Fruit fly (Drosophila melanogaster) whole organism, embryonic: ENCODE measurements around the gene Vps53.
A peak's percentile ranks its signal among the peaks of the same experiment; 100 is the strongest.

ENCODE experiments used
- Asciz ChIP-seq: fragments of 200-800 bp; sonication (Bioruptor generic); optimal IDR thresholded peaks from 2 replicates; lab custom pipeline; 2017; ENCODE audit warnings: missing biosample characterization, mild to moderate bottlenecking, missing genetic modification characterization, missing genetic modification reagents
- Bdp1 ChIP-seq: fragments of 200-800 bp; sonication (Bioruptor generic); optimal IDR thresholded peaks from 3 replicates; lab custom pipeline; 2016; ENCODE audit warnings: missing biosample characterization, missing genetic modification characterization
- C15 ChIP-seq: fragments of 200-800 bp; sonication (Bioruptor generic); IDR thresholded peaks from 3 replicates; pipeline ENCODE4 v1.3.6; 2022; ENCODE audit warnings: missing biosample characterization, missing genetic modification characterization
- CG10267 ChIP-seq: fragments of 200-800 bp; sonication (Bioruptor generic); optimal IDR thresholded peaks from 2 replicates; lab custom pipeline; 2018; ENCODE audit warnings: missing biosample characterization, mild to moderate bottlenecking, missing genetic modification characterization, moderate library complexity
- CG10321 ChIP-seq: fragments of 200-800 bp; sonication (Bioruptor generic); IDR thresholded peaks from 2 replicates; pipeline ENCODE4 v1.3.6; 2022; ENCODE audit warnings: missing biosample characterization, missing genetic modification characterization
- CG10979 ChIP-seq: fragments of 200-800 bp; sonication (Bioruptor generic); optimal IDR thresholded peaks from 2 replicates; lab custom pipeline; 2018; ENCODE audit warnings: missing biosample characterization, mild to moderate bottlenecking, missing genetic modification characterization, moderate library complexity
- CG11093 ChIP-seq: fragments of 200-800 bp; sonication (Bioruptor generic); IDR thresholded peaks from 3 replicates; pipeline ENCODE4 v1.3.6; 2022; ENCODE audit warnings: missing biosample characterization, missing genetic modification characterization
- CG11695 ChIP-seq: fragments of 200-800 bp; sonication (Bioruptor generic); IDR thresholded peaks from 3 replicates; pipeline ENCODE4 v1.3.6; 2022; ENCODE audit warnings: missing biosample characterization, missing genetic modification characterization
- CG12104 ChIP-seq: fragments of 200-800 bp; sonication (Bioruptor generic); optimal IDR thresholded peaks from 3 replicates; lab custom pipeline; 2016; ENCODE audit warnings: missing biosample characterization, missing genetic modification characterization
- CG12744 ChIP-seq: fragments of 200-800 bp; sonication (Bioruptor generic); optimal IDR thresholded peaks from 2 replicates; lab custom pipeline; 2016; ENCODE audit warnings: missing biosample characterization, missing genetic modification characterization
- CG13123 ChIP-seq: fragments of 200-800 bp; sonication (Bioruptor generic); optimal IDR thresholded peaks from 2 replicates; lab custom pipeline; 2016; ENCODE audit warnings: missing biosample characterization, missing genetic modification characterization
- CG13894 ChIP-seq: fragments of 200-800 bp; sonication (Bioruptor generic); optimal IDR thresholded peaks from 3 replicates; lab custom pipeline; 2018; ENCODE audit warnings: missing biosample characterization, mild to moderate bottlenecking, missing genetic modification characterization, moderate library complexity
- CG1529 ChIP-seq: fragments of 200-800 bp; sonication (Bioruptor generic); optimal IDR thresholded peaks from 3 replicates; lab custom pipeline; 2018; ENCODE audit warnings: missing biosample characterization, missing genetic modification characterization
- CG15601 ChIP-seq: fragments of 200-800 bp; sonication (Bioruptor generic); optimal IDR thresholded peaks from 3 replicates; lab custom pipeline; 2019; ENCODE audit warnings: missing biosample characterization, mild to moderate bottlenecking, missing genetic modification characterization, moderate library complexity
- CG1603 ChIP-seq: fragments of 200-800 bp; sonication (Bioruptor generic); optimal IDR thresholded peaks from 2 replicates; lab custom pipeline; 2019; ENCODE audit warnings: missing biosample characterization, mild to moderate bottlenecking, missing genetic modification characterization, moderate library complexity
- CG17359 ChIP-seq: fragments of 200-800 bp; sonication (Bioruptor generic); optimal IDR thresholded peaks from 3 replicates; lab custom pipeline; 2018; ENCODE audit warnings: missing biosample characterization, mild to moderate bottlenecking, missing genetic modification characterization, moderate library complexity
- CG1792 ChIP-seq: fragments of 200-800 bp; sonication (Bioruptor generic); optimal IDR thresholded peaks from 2 replicates; lab custom pipeline; 2016; ENCODE audit warnings: missing biosample characterization, missing genetic modification characterization
- CG18011 ChIP-seq: fragments of 200-800 bp; sonication (Bioruptor generic); optimal IDR thresholded peaks from 2 replicates; lab custom pipeline; 2017; ENCODE audit warnings: missing biosample characterization, missing genetic modification characterization, mild to moderate bottlenecking, moderate library complexity, missing genotype
- CG3065 ChIP-seq: fragments of 200-800 bp; sonication (Bioruptor generic); optimal IDR thresholded peaks from 2 replicates; lab custom pipeline; 2016; ENCODE audit warnings: missing biosample characterization, missing genetic modification characterization
- CG3995 ChIP-seq: fragments of 200-800 bp; sonication (Bioruptor generic); optimal IDR thresholded peaks from 3 replicates; lab custom pipeline; 2016; ENCODE audit warnings: missing biosample characterization, missing genetic modification characterization
- CG4707 ChIP-seq: fragments of 200-800 bp; sonication (Bioruptor generic); optimal IDR thresholded peaks from 2 replicates; lab custom pipeline; 2018; ENCODE audit warnings: missing biosample characterization, mild to moderate bottlenecking, missing genetic modification characterization, moderate library complexity
- CG7372 ChIP-seq: fragments of 200-800 bp; sonication (Bioruptor generic); IDR thresholded peaks from 2 replicates; pipeline ENCODE4 v1.3.6; 2022; ENCODE audit warnings: missing biosample characterization, missing genetic modification characterization
- CG8765 ChIP-seq: fragments of 200-800 bp; sonication (Bioruptor generic); IDR thresholded peaks from 2 replicates; pipeline ENCODE4 v1.3.6; 2022; ENCODE audit warnings: missing biosample characterization, missing genetic modification characterization
- Camta ChIP-seq: fragments of 200-800 bp; sonication (Bioruptor generic); optimal IDR thresholded peaks from 2 replicates; lab custom pipeline; 2016; ENCODE audit warnings: missing biosample characterization, missing genetic modification characterization
- Dip2 ChIP-seq: fragments of 200-800 bp; sonication (Bioruptor generic); IDR thresholded peaks from 2 replicates; pipeline ENCODE4 v1.3.6; 2022; ENCODE audit warnings: missing biosample characterization, missing genetic modification characterization
- E2f1 ChIP-seq: fragments of 200-800 bp; sonication (Bioruptor generic); IDR thresholded peaks from 2 replicates; pipeline ENCODE4 v1.3.6; 2022; ENCODE audit warnings: missing biosample characterization, missing genetic modification characterization
- HLH4C ChIP-seq: fragments of 200-800 bp; sonication (Bioruptor generic); IDR thresholded peaks from 3 replicates; pipeline ENCODE4 v1.3.6; 2022; ENCODE audit warnings: missing biosample characterization, missing genetic modification characterization; ENCODE audit not compliant: partially characterized antibody
- HLHmδ ChIP-seq: fragments of 200-800 bp; sonication (Bioruptor generic); optimal IDR thresholded peaks from 2 replicates; lab custom pipeline; 2018; ENCODE audit warnings: missing biosample characterization, mild to moderate bottlenecking, missing genetic modification characterization, moderate library complexity
- HmgZ ChIP-seq: fragments of 200-800 bp; sonication (Bioruptor generic); optimal IDR thresholded peaks from 2 replicates; lab custom pipeline; 2018; ENCODE audit warnings: missing biosample characterization, mild to moderate bottlenecking, missing genetic modification characterization
- Oli ChIP-seq: fragments of 200-800 bp; sonication (Bioruptor generic); optimal IDR thresholded peaks from 2 replicates; lab custom pipeline; 2018; ENCODE audit warnings: missing biosample characterization, mild to moderate bottlenecking, missing genetic modification characterization, moderate library complexity
- Ptx1 ChIP-seq: fragments of 200-800 bp; sonication (Bioruptor generic); IDR thresholded peaks from 2 replicates; pipeline ENCODE4 v1.3.6; 2022; ENCODE audit warnings: missing biosample characterization, missing genetic modification characterization
- br ChIP-seq: fragments of >200 bp; optimal IDR thresholded peaks from 2 replicates; lab custom pipeline; 2017
- cato ChIP-seq: fragments of 200-800 bp; sonication (Bioruptor generic); optimal IDR thresholded peaks from 2 replicates; lab custom pipeline; 2016; ENCODE audit warnings: missing biosample characterization, missing genetic modification characterization, borderline replicate concordance
- crc ChIP-seq: fragments of 200-800 bp; sonication (Bioruptor generic); optimal IDR thresholded peaks from 2 replicates; lab custom pipeline; 2016; ENCODE audit warnings: missing biosample characterization, missing genetic modification characterization
- dimm ChIP-seq: fragments of 200-800 bp; sonication (Bioruptor generic); IDR thresholded peaks from 2 replicates; pipeline ENCODE4 v1.3.6; 2022; ENCODE audit warnings: missing biosample characterization, missing genetic modification characterization
- gcm2 ChIP-seq: fragments of 200-800 bp; sonication (Bioruptor generic); optimal IDR thresholded peaks from 2 replicates; lab custom pipeline; 2016; ENCODE audit warnings: missing biosample characterization, missing genetic modification characterization
- gt ChIP-seq: fragments of 200-800 bp; sonication (Bioruptor generic); IDR thresholded peaks from 2 replicates; pipeline ENCODE4 v1.3.6; 2022; ENCODE audit warnings: missing biosample characterization, missing genetic modification characterization
- hbn ChIP-seq: fragments of 200-800 bp; sonication (Bioruptor generic); IDR thresholded peaks from 2 replicates; pipeline ENCODE4 v1.3.6; 2022; ENCODE audit warnings: missing biosample characterization, missing genetic modification characterization; ENCODE audit not compliant: partially characterized antibody
- ind ChIP-seq: fragments of 200-800 bp; sonication (Bioruptor generic); optimal IDR thresholded peaks from 3 replicates; lab custom pipeline; 2016; ENCODE audit warnings: missing biosample characterization, missing genetic modification characterization
- jigr1 ChIP-seq: fragments of 200-800 bp; sonication (Bioruptor generic); IDR thresholded peaks from 3 replicates; pipeline ENCODE4 v1.3.6; 2022; ENCODE audit warnings: missing biosample characterization, missing genetic modification characterization
- luna ChIP-seq: fragments of 200-800 bp; sonication (Bioruptor generic); optimal IDR thresholded peaks from 2 replicates; lab custom pipeline; 2016; ENCODE audit warnings: missing biosample characterization, missing genetic modification characterization
- mam ChIP-seq: fragments of 200-800 bp; sonication (Bioruptor generic); optimal IDR thresholded peaks from 3 replicates; lab custom pipeline; 2016; ENCODE audit warnings: missing biosample characterization, missing genetic modification characterization
- nmo ChIP-seq: fragments of 200-800 bp; sonication (Bioruptor generic); optimal IDR thresholded peaks from 2 replicates; lab custom pipeline; 2018; ENCODE audit warnings: missing biosample characterization, mild to moderate bottlenecking, missing genetic modification characterization, moderate library complexity
- otp ChIP-seq: fragments of 200-800 bp; sonication (Bioruptor generic); IDR thresholded peaks from 3 replicates; pipeline ENCODE4, ENCODE4 v1.3.6; 2022; ENCODE audit warnings: missing biosample characterization, missing genetic modification characterization
- pnt ChIP-seq: fragments of 200-800 bp; sonication (Bioruptor generic); optimal IDR thresholded peaks from 3 replicates; lab custom pipeline; 2016; ENCODE audit warnings: missing biosample characterization, missing genetic modification characterization
- pzg ChIP-seq: fragments of 200-800 bp; sonication (Bioruptor generic); optimal IDR thresholded peaks from 3 replicates; lab custom pipeline; 2018; ENCODE audit warnings: missing biosample characterization, mild to moderate bottlenecking, missing genetic modification characterization, moderate library complexity
- sna ChIP-seq: fragments of 200-800 bp; sonication (Bioruptor generic); IDR thresholded peaks from 2 replicates; pipeline ENCODE4 v1.3.6; 2022; ENCODE audit warnings: missing biosample characterization, missing genetic modification characterization; ENCODE audit not compliant: partially characterized antibody
- sr ChIP-seq: fragments of 200-800 bp; sonication (Bioruptor generic); IDR thresholded peaks from 3 replicates; pipeline ENCODE4 v1.3.6; 2022; ENCODE audit warnings: missing biosample characterization, missing genetic modification characterization
- stwl ChIP-seq: fragments of 200-800 bp; sonication (Bioruptor generic); optimal IDR thresholded peaks from 3 replicates; lab custom pipeline; 2018; ENCODE audit warnings: missing biosample characterization, mild to moderate bottlenecking, missing genetic modification characterization, moderate library complexity
- wek ChIP-seq: fragments of 200-800 bp; sonication (Bioruptor generic); optimal IDR thresholded peaks from 3 replicates; lab custom pipeline; 2018; ENCODE audit warnings: missing biosample characterization, mild to moderate bottlenecking, missing genetic modification characterization, moderate library complexity
- yki ChIP-seq: fragments of >200 bp; optimal IDR thresholded peaks from 3 replicates; lab custom pipeline; 2018

Vps53 gene

DNA sequence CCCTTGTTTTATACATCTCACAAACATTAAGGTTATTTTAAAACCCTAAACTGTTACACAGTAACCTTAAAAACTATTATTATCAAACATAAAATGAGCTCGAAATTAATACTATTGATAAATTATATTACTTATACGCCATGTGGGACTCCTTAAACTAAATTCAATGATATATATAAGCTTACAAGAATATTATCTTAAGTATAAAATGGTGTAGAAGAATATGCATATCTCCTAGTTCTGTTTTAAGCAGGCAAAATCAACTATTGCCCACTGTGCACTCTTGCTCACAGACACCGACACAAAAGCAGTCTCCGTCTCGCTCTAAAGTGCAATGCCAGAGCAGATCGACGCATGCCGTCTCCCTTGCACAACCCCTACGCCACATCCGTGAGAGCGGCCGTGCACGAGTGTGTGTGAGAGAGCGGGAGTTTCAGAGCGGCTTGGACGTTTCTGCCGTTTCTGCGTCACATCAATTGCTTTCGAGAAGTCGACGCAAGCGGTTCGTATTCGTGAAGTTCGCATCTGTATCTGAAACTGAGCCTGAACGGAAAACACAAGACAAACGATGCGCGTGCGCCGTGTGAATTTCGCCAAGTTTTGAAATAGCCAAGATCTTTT lies 14.2 kb downstream of the Vps53 start (continued):
- no peak for TF ChIP-seq sna (GFP tag; lab: Robert Waterston, UW)
- peak; percentile 15 for TF ChIP-seq stwl (tag; lab: Kevin White, UChicago)
- TF ChIP-seq CG1529 (GFP tag; lab: Kevin White, UChicago) = peak; percentile 67
- no peak for TF ChIP-seq CG3995 (GFP tag; lab: Kevin White, UChicago)
- TF ChIP-seq Camta (GFP tag; lab: Kevin White, UChicago) = no peak
- TF ChIP-seq CG10267 (tag; lab: Kevin White, UChicago) = peak; percentile 76
- TF ChIP-seq dimm (GFP tag; lab: Robert Waterston, UW) = no peak
- TF ChIP-seq cato (GFP tag; lab: Kevin White, UChicago) = peak; percentile 24
- peak; percentile 10 for TF ChIP-seq wek (GFP tag; lab: Kevin White, UChicago)
- peak; percentile 81 for TF ChIP-seq CG10321 (GFP tag; lab: Robert Waterston, UW)
- peak; percentile 86 for TF ChIP-seq CG10979 (tag; lab: Kevin White, UChicago)
- TF ChIP-seq CG13894 = no peak
- TF ChIP-seq HmgZ = no peak
- no peak for TF ChIP-seq Bdp1
- TF ChIP-seq crc (GFP tag; lab: Kevin White, UChicago) = no peak
- peak; percentile 85 for TF ChIP-seq yki (lab: Kevin White, UChicago)
- TF ChIP-seq Ptx1 (GFP tag; lab: Robert Waterston, UW) = peak; percentile 56
- no peak for TF ChIP-seq CG7372
- peak; percentile 81 for TF ChIP-seq CG15601 (tag; lab: Kevin White, UChicago)
- peak; percentile 90 for TF ChIP-seq HLHmδ (GFP tag; lab: Kevin White, UChicago)
- TF ChIP-seq CG11093 = 0 out of 3 replicates have a peak, but pooled peaks have one; percentile 15
- TF ChIP-seq CG4707 (GFP tag; lab: Kevin White, UChicago) = peak; percentile 99
- no peak for TF ChIP-seq mam (GFP tag; lab: Kevin White, UChicago)
- peak; percentile 44 for TF ChIP-seq ind (GFP tag; lab: Kevin White, UChicago)
- TF ChIP-seq luna (GFP tag; lab: Kevin White, UChicago) = no peak
- peak; percentile 28 for TF ChIP-seq CG12104
- TF ChIP-seq C15 (GFP tag; lab: Robert Waterston, UW) = no peak
- TF ChIP-seq CG1603 (tag; lab: Kevin White, UChicago) = peak; percentile 1
- TF ChIP-seq CG8765 (GFP tag; lab: Robert Waterston, UW) = peak; percentile 47; the same call in 1 of the 2 replicates
- TF ChIP-seq otp (GFP tag; lab: Robert Waterston, UW) = no peak
- no peak for TF ChIP-seq hbn
- TF ChIP-seq Asciz (GFP tag; lab: Kevin White, UChicago) = peak; percentile 7
- peak; percentile 46 for TF ChIP-seq CG17359 (tag; lab: Kevin White, UChicago)
- no peak for TF ChIP-seq pnt
- no peak; the same call in 1 of the 2 replicates for TF ChIP-seq E2f1 (GFP tag; lab: Robert Waterston, UW)
- TF ChIP-seq gcm2 (GFP tag; lab: Kevin White, UChicago) = no peak
- 0 out of 3 replicates have a peak, but pooled peaks have one; percentile 35 for TF ChIP-seq jigr1
- TF ChIP-seq CG13123 (GFP tag; lab: Kevin White, UChicago) = no peak
- peak; percentile 33; the same call in 1 of the 3 replicates for TF ChIP-seq CG11695 (GFP tag; lab: Robert Waterston, UW)
- no peak for TF ChIP-seq Dip2 (GFP tag; lab: Robert Waterston, UW)
- no peak for TF ChIP-seq gt (GFP tag; lab: Robert Waterston, UW)
- TF ChIP-seq CG1792 (GFP tag; lab: Kevin White, UChicago) = no peak
- TF ChIP-seq HLH4C (GFP tag; lab: Robert Waterston, UW) = peak; percentile 25; the same call in 1 of the 3 replicates
- peak; percentile 60; the same call in 2 of the 3 replicates for TF ChIP-seq sr (GFP tag; lab: Robert Waterston, UW)
- no peak for TF ChIP-seq br (lab: Kevin White, UChicago)
- TF ChIP-seq CG12744 = peak; percentile 17
- no peak for TF ChIP-seq CG18011 (GFP tag; lab: Kevin White, UChicago)
- TF ChIP-seq Oli (tag; lab: Kevin White, UChicago) = peak; percentile 81
- TF ChIP-seq nmo (GFP tag; lab: Kevin White, UChicago) = peak; percentile 80
- TF ChIP-seq pzg (GFP tag; lab: Kevin White, UChicago) = no peak
- TF ChIP-seq CG3065 = peak; percentile 49
